Worm (Caenorhabditis elegans): Measurements from ENCODE around the gene nkb-3.

ce11 chrX:13746661-13747365, 23.5 kb downstream of the nkb-3 start, which contains the start of gene nhr-71:
- TF ChIP-seq dao-5 (tag; optimal IDR thresholded peaks at IDR 0.05) (no peak), W03F9.2 (tag; optimal IDR thresholded peaks at IDR 0.05) (no peak)
